Worm (Caenorhabditis elegans) whole organism, early embryonic: Measurements from ENCODE around the gene K07E3.4.

Experiments
- B0310.2 ChIP-seq: sonication (generic microtip); optimal IDR thresholded peaks from 2 replicates; lab custom pipeline; 2016; ENCODE audit warnings: mild to moderate bottlenecking, missing genetic modification characterization, missing compliant biosample characterization
- aly-1 ChIP-seq: sonication (generic microtip); optimal IDR thresholded peaks from 2 replicates; lab custom pipeline; 2016; ENCODE audit warnings: missing genetic modification characterization, missing compliant biosample characterization
- ama-1 ChIP-seq: fragments of 150-350 bp; optimal IDR thresholded peaks from 2 replicates; lab custom pipeline; 2014
- ceh-13 ChIP-seq: fragments of 200-800 bp; sonication (Bioruptor generic); optimal IDR thresholded peaks from 2 replicates; lab custom pipeline; 2018; ENCODE audit warnings: mild to moderate bottlenecking, missing genetic modification characterization, missing compliant biosample characterization
- flt-1 ChIP-seq: fragments of 200-800 bp; sonication (Bioruptor generic); IDR thresholded peaks from 2 replicates; pipeline ENCODE4 v1.3.6; 2022; ENCODE audit warnings: missing genetic modification characterization, missing compliant biosample characterization
- hmbx-1 ChIP-seq: sonication (generic microtip); optimal IDR thresholded peaks from 2 replicates; lab custom pipeline; 2016; ENCODE audit warnings: mild to moderate bottlenecking, missing genetic modification characterization, missing compliant biosample characterization
- hmg-4 ChIP-seq: fragments of 200-800 bp; sonication (Bioruptor generic); optimal IDR thresholded peaks from 2 replicates; lab custom pipeline; 2018; ENCODE audit warnings: mild to moderate bottlenecking, missing genetic modification characterization, missing compliant biosample characterization
- tra-4 ChIP-seq: sonication (generic microtip); optimal IDR thresholded peaks from 2 replicates; lab custom pipeline; 2017; ENCODE audit warnings: missing genetic modification characterization, missing compliant biosample characterization

ce11 chrX:8117827-8118317, 34.1 kb upstream of the K07E3.4 start:
- TF ChIP-seq aly-1 (tag; lab: Kevin White, UChicago) (no peak), ceh-13 (no peak), flt-1 (GFP tag; lab: Robert Waterston, UW) (no peak), tra-4 (tag; lab: Kevin White, UChicago) (no peak), ama-1 (lab: Kevin White, UChicago) (no peak), B0310.2 (tag; lab: Kevin White, UChicago) (no peak), hmbx-1 (tag; lab: Kevin White, UChicago) (no peak), hmg-4 (GFP tag; lab: Kevin White, UChicago) (no peak)
